Fruit fly (Drosophila melanogaster): ENCODE measurements around the gene CG14712.

CG14712 gene

DNA sequence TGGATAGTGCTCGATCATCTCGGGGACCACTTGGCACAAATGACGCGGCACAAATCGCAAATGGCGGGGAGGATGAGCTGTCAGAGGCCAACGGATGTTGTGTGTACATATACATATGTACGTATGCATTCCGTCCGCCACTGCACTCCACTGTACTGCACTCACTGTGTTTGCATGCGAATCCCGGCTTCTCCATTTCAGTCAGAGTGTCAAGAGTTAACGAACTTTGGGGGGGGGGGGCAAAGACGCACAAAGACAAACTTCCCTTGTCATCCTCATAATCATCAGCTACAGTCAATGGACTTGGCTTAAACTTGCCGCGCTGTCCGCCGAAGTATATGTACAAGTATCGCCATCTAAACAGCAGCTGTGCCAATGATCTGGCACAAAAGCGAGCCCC, 14.5 kb upstream of the CG14712 start:
- TF ChIP-seq sv (GFP tag; optimal IDR thresholded peaks at IDR 0.05) (no peak), ey (GFP tag; optimal IDR thresholded peaks at IDR 0.05) (no peak), Sp1 (GFP tag; optimal IDR thresholded peaks at IDR 0.05) (no peak), Mio (GFP tag; optimal IDR thresholded peaks at IDR 0.05) (no peak), CG9705 (GFP tag; optimal IDR thresholded peaks at IDR 0.05) (no peak), dl (GFP tag; optimal IDR thresholded peaks at IDR 0.05; ENCODE audit: insufficient read depth in 1 of 2, partially characterized antibody in 2 of 2) (no peak), lola (GFP tag; optimal IDR thresholded peaks at IDR 0.05) (no peak), Vsx2 (GFP tag; optimal IDR thresholded peaks at IDR 0.05; ENCODE audit: partially characterized antibody) (no peak), pan (optimal IDR thresholded peaks at IDR 0.05) (no peak), sage (GFP tag; optimal IDR thresholded peaks at IDR 0.05) (no peak), tai (GFP tag; optimal IDR thresholded peaks at IDR 0.05) (no peak), fru (GFP tag; optimal IDR thresholded peaks at IDR 0.05) (no peak)

DNA sequence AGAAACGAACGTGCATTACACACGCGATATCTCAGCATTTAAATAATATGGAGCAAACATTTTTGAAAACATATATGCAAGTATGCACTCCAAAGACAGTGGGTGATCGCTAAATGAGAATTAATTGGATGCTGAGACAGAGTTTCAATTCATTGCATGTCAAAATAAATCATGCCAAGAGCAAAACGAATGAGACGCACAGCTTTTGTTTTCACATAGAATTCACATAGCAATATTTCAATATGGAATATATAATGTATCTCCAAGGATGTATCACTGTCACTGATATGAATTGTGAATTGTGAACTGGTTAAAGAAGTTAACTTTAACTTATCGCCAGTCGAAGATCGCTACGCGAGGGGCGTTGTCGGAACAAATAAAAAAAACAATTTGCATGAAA, 14.1 kb upstream of the CG14712 start:
- peak; percentile 40 for TF ChIP-seq Sp1 (GFP tag; optimal IDR thresholded peaks at IDR 0.05)
- peak; percentile 33 for TF ChIP-seq CG32264 (GFP tag; optimal IDR thresholded peaks at IDR 0.05)
- TF ChIP-seq foxo (GFP tag; optimal IDR thresholded peaks at IDR 0.05): peak in 1 of 2 experiments; percentile 44
- peak; percentile 59 for TF ChIP-seq br (GFP tag; optimal IDR thresholded peaks at IDR 0.05)
- no peak for TF ChIP-seq Dfd (GFP tag; optimal IDR thresholded peaks at IDR 0.05)
- no peak for TF ChIP-seq Vsx2 (GFP tag; optimal IDR thresholded peaks at IDR 0.05; ENCODE audit: partially characterized antibody)
- TF ChIP-seq rgr (GFP tag; optimal IDR thresholded peaks at IDR 0.05): peak; percentile 58
- peak; percentile 63 for TF ChIP-seq OdsH (GFP tag; optimal IDR thresholded peaks at IDR 0.05)
- peak; percentile 61 for TF ChIP-seq fru (GFP tag; optimal IDR thresholded peaks at IDR 0.05)
- peak; percentile 26 for TF ChIP-seq CG9705 (GFP tag; optimal IDR thresholded peaks at IDR 0.05)
- no peak for TF ChIP-seq jim (GFP tag; optimal IDR thresholded peaks at IDR 0.05)
- peak; percentile 66 for TF ChIP-seq ey (GFP tag; optimal IDR thresholded peaks at IDR 0.05)
- peak; percentile 23 for TF ChIP-seq psq (GFP tag; optimal IDR thresholded peaks at IDR 0.05)
- no peak for TF ChIP-seq sage (GFP tag; optimal IDR thresholded peaks at IDR 0.05)
- TF ChIP-seq Rel (GFP tag; optimal IDR thresholded peaks at IDR 0.05): no peak
- peak; percentile 21 for TF ChIP-seq Rel (tag; optimal IDR thresholded peaks at IDR 0.05)
- TF ChIP-seq Hr78 (GFP tag; optimal IDR thresholded peaks at IDR 0.05): no peak
- no peak for TF ChIP-seq N (GFP tag; optimal IDR thresholded peaks at IDR 0.05)
- TF ChIP-seq dsf (GFP tag; optimal IDR thresholded peaks at IDR 0.05; ENCODE audit: borderline replicate concordance): no peak
- TF ChIP-seq brk (GFP tag; optimal IDR thresholded peaks at IDR 0.05): no peak
- TF ChIP-seq woc (GFP tag; optimal IDR thresholded peaks at IDR 0.05): peak; percentile 29
- TF ChIP-seq h (GFP tag; optimal IDR thresholded peaks at IDR 0.05): peak; percentile 75
- peak; percentile 69 for TF ChIP-seq HLH106 (tag; optimal IDR thresholded peaks at IDR 0.05)
- TF ChIP-seq dmrt93B (GFP tag; optimal IDR thresholded peaks at IDR 0.05): no peak
- TF ChIP-seq Hnf4 (GFP tag; optimal IDR thresholded peaks at IDR 0.05): peak; percentile 59
- no peak for TF ChIP-seq Abd-B (GFP tag; optimal IDR thresholded peaks at IDR 0.05)

DNA sequence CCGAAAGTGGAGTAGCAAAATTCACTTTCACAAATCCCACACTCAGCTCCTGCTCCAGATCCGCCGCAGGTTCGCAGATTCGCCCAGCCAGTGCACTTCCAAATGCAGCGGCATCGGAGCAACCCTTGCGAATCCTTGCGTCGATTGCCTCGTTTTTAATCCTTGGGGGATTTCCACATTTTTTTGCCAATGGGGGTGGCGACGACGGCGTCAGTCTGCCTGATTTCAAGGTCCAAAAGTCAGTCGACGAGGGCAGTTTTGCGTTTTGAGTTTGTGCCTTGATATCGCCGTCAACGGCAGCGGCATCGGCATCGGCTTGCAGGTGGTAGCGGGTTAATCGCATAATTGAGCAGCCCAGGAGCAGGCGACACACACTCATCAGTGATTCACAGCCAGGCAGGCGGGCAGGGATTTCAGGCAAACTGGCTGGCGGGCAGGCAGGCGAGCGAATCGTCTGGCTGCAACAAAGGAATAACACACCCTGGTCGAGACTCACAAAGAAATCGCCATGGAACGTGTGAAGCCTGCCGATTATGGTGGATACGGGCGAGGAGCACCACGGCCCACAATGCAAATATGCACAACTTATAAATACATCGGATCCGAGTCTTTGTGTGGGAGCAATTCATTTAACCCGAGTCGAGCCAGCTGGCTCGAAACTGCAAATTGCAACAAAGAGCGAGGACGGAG, 13.0 kb upstream of the CG14712 start:
- TF ChIP-seq Jra (GFP tag; optimal IDR thresholded peaks at IDR 0.05) (no peak), Rel (GFP tag; optimal IDR thresholded peaks at IDR 0.05) (no peak), Rel (tag; optimal IDR thresholded peaks at IDR 0.05) (peak; percentile 22), dl (GFP tag; optimal IDR thresholded peaks at IDR 0.05; ENCODE audit: insufficient read depth in 1 of 2, partially characterized antibody in 2 of 2) (no peak)

DNA sequence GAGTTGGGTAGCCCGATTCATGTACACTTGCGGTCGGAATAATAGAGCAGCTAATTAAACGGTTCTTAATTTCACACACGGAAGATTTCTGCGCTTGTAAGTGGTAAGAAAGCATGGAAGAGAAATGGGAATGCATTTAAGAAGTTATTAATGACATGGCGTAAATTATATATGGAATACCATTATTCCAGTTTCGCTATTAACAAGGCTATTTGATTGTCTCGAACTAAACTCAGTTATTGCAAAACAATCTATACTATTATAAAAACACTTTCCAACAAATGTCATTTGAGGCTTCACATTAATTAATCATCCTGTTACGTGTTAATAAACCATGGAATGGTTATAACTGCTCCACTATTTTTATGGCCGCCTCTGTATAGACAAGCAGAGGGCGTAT, 12.3 kb upstream of the CG14712 start:
- TF ChIP-seq lola (GFP tag; optimal IDR thresholded peaks at IDR 0.05) (no peak), ey (GFP tag; optimal IDR thresholded peaks at IDR 0.05) (no peak), pan (optimal IDR thresholded peaks at IDR 0.05) (no peak), br (GFP tag; optimal IDR thresholded peaks at IDR 0.05) (no peak), fru (GFP tag; optimal IDR thresholded peaks at IDR 0.05) (no peak)
